Worm (Caenorhabditis elegans) whole organism, mixed stage, embryonic: Measurements from ENCODE around the gene F28H6.7.

Experiments
- mls-2 ChIP-seq: sonication (generic microtip); optimal IDR thresholded peaks from 2 replicates; lab custom pipeline; 2016; ENCODE audit warnings: mild to moderate bottlenecking, missing genetic modification characterization, moderate library complexity, missing compliant biosample characterization
- zip-8 ChIP-seq: fragments of 150-350 bp; optimal IDR thresholded peaks from 2 replicates; lab custom pipeline; 2014; ENCODE audit warnings: missing biosample characterization, missing genetic modification characterization

The F28H6.7 gene

DNA sequence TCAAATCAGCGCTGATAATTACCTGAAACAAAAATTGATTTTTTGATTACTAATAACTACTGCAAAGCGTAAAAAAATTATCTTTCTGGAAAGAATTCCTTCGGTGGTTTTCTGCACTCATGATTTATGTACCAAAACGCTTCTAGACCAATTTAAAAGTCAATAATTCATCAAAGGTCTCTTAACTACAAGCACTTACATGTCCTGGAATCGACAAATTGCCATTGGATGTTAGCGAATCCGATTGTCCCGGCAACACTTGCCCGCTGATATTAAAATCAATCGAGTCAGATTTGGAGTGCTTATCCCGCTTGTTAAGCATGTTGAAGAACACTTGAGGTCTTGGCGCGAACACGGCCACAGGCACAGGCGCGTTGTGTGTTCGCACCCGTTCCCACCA is 49.2 kb downstream of the F28H6.7 start:
- TF ChIP-seq zip-8 (tag; lab: Kevin White, UChicago): no peak
- no peak for TF ChIP-seq mls-2
